Fruit fly (Drosophila melanogaster) whole organism, adult: ENCODE measurements around the gene kairos.

Source experiments
- CG11617 ChIP-seq: fragments of 200-800 bp; sonication (Bioruptor generic); optimal IDR thresholded peaks from 2 replicates; lab custom pipeline; 2017; ENCODE audit warnings: mild to moderate bottlenecking, missing biosample characterization, missing genetic modification reagents, missing genetic modification characterization
- CG12768 ChIP-seq: fragments of 200-800 bp; sonication (Bioruptor generic); optimal IDR thresholded peaks from 2 replicates; lab custom pipeline; 2017; ENCODE audit warnings: missing biosample characterization, missing genetic modification characterization, mild to moderate bottlenecking, moderate library complexity, missing genetic modification reagents
- CG14711 ChIP-seq: fragments of 200-800 bp; sonication (Bioruptor generic); optimal IDR thresholded peaks from 2 replicates; lab custom pipeline; 2018; ENCODE audit warnings: missing biosample characterization, mild to moderate bottlenecking, missing genetic modification characterization, moderate library complexity
- CG1620 ChIP-seq: fragments of 200-800 bp; sonication (Bioruptor generic); optimal IDR thresholded peaks from 2 replicates; lab custom pipeline; 2016; ENCODE audit warnings: missing biosample characterization, missing genetic modification characterization
- CG33017 ChIP-seq: fragments of 200-800 bp; sonication (Bioruptor generic); optimal IDR thresholded peaks from 2 replicates; lab custom pipeline; 2018; ENCODE audit warnings: missing biosample characterization, mild to moderate bottlenecking, missing genetic modification characterization, moderate library complexity
- CG5204 ChIP-seq: fragments of 200-800 bp; sonication (Bioruptor generic); optimal IDR thresholded peaks from 2 replicates; lab custom pipeline; 2016; ENCODE audit warnings: missing biosample characterization, missing genetic modification characterization
- CG7045 ChIP-seq: fragments of 200-800 bp; sonication (Bioruptor generic); optimal IDR thresholded peaks from 2 replicates; lab custom pipeline; 2017; ENCODE audit warnings: missing biosample characterization, mild to moderate bottlenecking, missing genetic modification characterization
- CG7101 ChIP-seq: fragments of 200-800 bp; sonication (Bioruptor generic); optimal IDR thresholded peaks from 2 replicates; lab custom pipeline; 2018; ENCODE audit warnings: missing biosample characterization, mild to moderate bottlenecking, missing genetic modification characterization, moderate library complexity
- Clk ChIP-seq: fragments of 200-800 bp; sonication (Bioruptor generic); optimal IDR thresholded peaks from 2 replicates; lab custom pipeline; 2017; ENCODE audit warnings: missing biosample characterization, missing genetic modification characterization
- Crg-1 ChIP-seq: fragments of 200-800 bp; sonication (Bioruptor generic); optimal IDR thresholded peaks from 2 replicates; lab custom pipeline; 2016; ENCODE audit warnings: missing biosample characterization, missing genetic modification characterization
- Hr96 ChIP-seq: fragments of 200-800 bp; sonication (Bioruptor generic); optimal IDR thresholded peaks from 2 replicates; lab custom pipeline; 2016; ENCODE audit warnings: missing biosample characterization, missing genetic modification characterization
- Mnt ChIP-seq: fragments of 200-800 bp; sonication (Bioruptor generic); optimal IDR thresholded peaks from 2 replicates; lab custom pipeline; 2016; ENCODE audit warnings: missing biosample characterization, mild to moderate bottlenecking, missing genetic modification characterization
- bab1 ChIP-seq: fragments of 200-800 bp; sonication (Bioruptor generic); optimal IDR thresholded peaks from 3 replicates; lab custom pipeline; 2019; ENCODE audit warnings: missing biosample characterization, mild to moderate bottlenecking, missing genetic modification characterization, moderate library complexity
- cic ChIP-seq: fragments of 200-800 bp; sonication (Bioruptor generic); optimal IDR thresholded peaks from 2 replicates; lab custom pipeline; 2017; ENCODE audit warnings: missing biosample characterization, mild to moderate bottlenecking, missing genetic modification characterization, moderate library complexity
- cnc ChIP-seq, 2 experiments: fragments of >200 bp; optimal IDR thresholded peaks; 2 replicates each; lab custom pipeline; 2017
- kay ChIP-seq: fragments of 200-800 bp; sonication (Bioruptor generic); peaks from one replicate; lab custom pipeline; 2016; ENCODE audit warnings: missing biosample characterization, missing genetic modification characterization, borderline replicate concordance
- ovo ChIP-seq: fragments of 200-800 bp; sonication (Bioruptor generic); optimal IDR thresholded peaks from 2 replicates; lab custom pipeline; 2016; ENCODE audit warnings: missing biosample characterization, missing genetic modification characterization
- pad ChIP-seq: fragments of 200-800 bp; sonication (Bioruptor generic); optimal IDR thresholded peaks from 3 replicates; lab custom pipeline; 2017; ENCODE audit warnings: missing biosample characterization, missing genetic modification characterization, mild to moderate bottlenecking, moderate library complexity, missing genetic modification reagents
- tj ChIP-seq: fragments of 200-800 bp; sonication (Bioruptor generic); optimal IDR thresholded peaks from 3 replicates; lab custom pipeline; 2017; ENCODE audit warnings: missing biosample characterization, mild to moderate bottlenecking, missing genetic modification characterization, moderate library complexity
- toe ChIP-seq: fragments of 200-800 bp; sonication (Bioruptor generic); optimal IDR thresholded peaks from 2 replicates; lab custom pipeline; 2016; ENCODE audit warnings: missing biosample characterization, missing genetic modification characterization

The kairos gene

DNA sequence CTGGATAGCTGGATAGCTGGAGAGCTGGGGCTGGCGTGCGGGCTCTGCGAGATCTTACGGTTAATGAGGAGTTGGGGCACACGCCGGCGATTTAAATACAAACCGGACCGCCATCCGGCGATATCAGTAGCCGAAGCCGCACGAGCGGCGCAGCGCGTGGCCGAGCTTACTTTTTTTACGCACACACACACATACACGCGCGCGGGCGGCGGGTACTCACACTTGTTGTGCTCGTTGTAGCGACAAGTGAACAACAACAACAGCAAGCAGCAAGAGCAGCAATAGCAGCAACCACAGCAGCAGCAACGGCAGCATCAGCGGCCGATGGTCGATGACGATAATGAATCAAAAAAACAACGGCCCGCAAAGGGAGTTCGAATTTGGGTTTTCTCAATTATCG, 40.2 kb downstream of the kairos start:
- no peak for TF ChIP-seq CG7045 (GFP tag; lab: Kevin White, UChicago)

DNA sequence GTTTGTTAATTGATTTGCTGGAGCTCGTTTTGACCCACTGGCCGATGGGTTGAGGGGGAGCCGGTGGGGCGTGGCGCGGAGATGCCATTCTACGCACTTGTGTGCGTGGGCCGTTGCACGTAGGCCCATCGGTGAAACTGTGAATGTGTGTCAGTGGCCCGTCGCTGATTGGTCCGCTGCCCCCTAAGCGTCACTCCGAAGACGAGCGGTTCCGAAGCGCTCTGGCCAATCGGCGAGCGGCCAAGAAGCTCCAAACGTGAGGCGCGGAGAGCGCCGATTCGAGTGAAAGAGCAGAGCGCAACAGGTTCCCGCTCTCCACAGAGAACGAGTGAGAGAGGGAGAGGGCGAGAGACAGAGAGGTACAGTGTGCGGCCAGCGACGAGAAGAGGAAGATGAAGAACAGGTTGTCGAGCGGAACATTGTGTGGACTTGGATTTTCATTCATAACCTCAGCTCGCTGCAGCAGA, 43.5 kb downstream of the kairos start:
- TF ChIP-seq CG12768 (GFP tag; lab: Kevin White, UChicago) (no peak), kay (GFP tag; lab: Kevin White, UChicago) (no peak), cic (GFP tag; lab: Kevin White, UChicago) (no peak), Crg-1 (GFP tag; lab: Kevin White, UChicago) (no peak), pad (GFP tag; lab: Kevin White, UChicago) (no peak), CG33017 (tag; lab: Kevin White, UChicago) (no peak), CG7101 (tag; lab: Kevin White, UChicago) (no peak), CG1620 (GFP tag; lab: Kevin White, UChicago) (no peak), CG14711 (tag; lab: Kevin White, UChicago) (no peak), cnc (optimal IDR thresholded peaks at IDR 0.05; lab: Kevin White, UChicago) (no peak)

DNA sequence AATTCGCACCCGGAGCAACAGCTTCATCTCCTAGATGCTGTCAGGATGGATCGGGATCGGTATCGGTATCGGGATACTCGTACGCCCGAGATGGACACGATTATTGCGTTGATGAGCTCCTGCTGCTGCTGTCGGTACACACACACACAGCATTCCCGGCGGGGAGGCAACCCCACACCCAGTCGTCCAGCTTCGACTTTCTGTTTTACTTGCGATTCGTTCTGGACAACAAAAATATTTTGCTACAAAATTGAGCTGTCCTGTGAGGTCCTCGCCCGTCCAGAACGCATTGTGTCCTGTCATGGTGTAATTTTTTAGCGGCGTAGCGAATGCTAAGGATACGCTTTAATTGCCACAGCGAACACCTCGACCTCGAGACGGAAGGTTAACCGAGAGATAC, 45.0 kb downstream of the kairos start:
- TF ChIP-seq CG33017 (tag; lab: Kevin White, UChicago) = no peak
- no peak for TF ChIP-seq ovo (GFP tag; lab: Kevin White, UChicago)
- TF ChIP-seq tj (GFP tag; lab: Kevin White, UChicago) = no peak
- TF ChIP-seq Mnt = no peak
- TF ChIP-seq CG11617 (GFP tag; lab: Kevin White, UChicago) = no peak
- no peak for TF ChIP-seq CG12768 (GFP tag; lab: Kevin White, UChicago)
- no peak for TF ChIP-seq kay (GFP tag; lab: Kevin White, UChicago)
- no peak for TF ChIP-seq Hr96 (GFP tag; lab: Kevin White, UChicago)
- no peak for TF ChIP-seq bab1 (GFP tag; lab: Kevin White, UChicago)
- TF ChIP-seq CG7101 (tag; lab: Kevin White, UChicago) = no peak
- no peak for TF ChIP-seq Crg-1 (GFP tag; lab: Kevin White, UChicago)
- TF ChIP-seq CG5204 = no peak
- TF ChIP-seq CG14711 (tag; lab: Kevin White, UChicago) = no peak
- no peak for TF ChIP-seq cic (GFP tag; lab: Kevin White, UChicago)
- no peak for TF ChIP-seq CG1620 (GFP tag; lab: Kevin White, UChicago)
- TF ChIP-seq cnc (optimal IDR thresholded peaks at IDR 0.05; lab: Kevin White, UChicago) = no peak
- no peak for TF ChIP-seq toe
- TF ChIP-seq CG7045 (GFP tag; lab: Kevin White, UChicago) = no peak
- no peak for TF ChIP-seq pad (GFP tag; lab: Kevin White, UChicago)
- no peak for TF ChIP-seq Clk (GFP tag; lab: Kevin White, UChicago)

DNA sequence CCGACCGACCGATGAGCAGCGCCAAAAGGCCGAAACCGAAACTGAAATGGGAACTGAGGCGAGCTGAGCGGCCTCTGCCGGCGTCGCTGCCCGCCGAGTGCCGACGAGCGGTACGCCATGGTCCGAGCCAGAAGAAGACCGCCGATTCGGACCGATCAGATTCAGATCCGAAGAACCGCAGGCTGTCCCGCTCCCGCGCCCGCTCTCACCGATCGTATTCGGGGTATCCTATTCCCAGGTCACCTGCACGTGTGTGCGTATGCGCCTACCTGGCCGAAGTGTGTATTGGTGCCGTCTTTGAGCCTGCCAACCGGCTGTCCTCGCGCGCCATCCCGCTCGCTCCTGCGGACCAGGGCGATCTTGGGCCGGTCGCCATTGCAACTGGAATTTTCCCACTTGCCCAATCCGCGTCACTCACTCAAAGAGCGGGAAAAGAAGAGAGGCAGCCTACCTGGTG, 46.7 kb downstream of the kairos start, which contains the start of gene upd1:
TSS of gene upd1 (minus strand) at position 51 of the 457 bp plus-strand sequence.
- TF ChIP-seq cic (GFP tag; lab: Kevin White, UChicago) (no peak), Clk (GFP tag; lab: Kevin White, UChicago) (no peak), ovo (GFP tag; lab: Kevin White, UChicago) (no peak), CG7045 (GFP tag; lab: Kevin White, UChicago) (no peak), cnc (optimal IDR thresholded peaks at IDR 0.05; lab: Kevin White, UChicago) (no peak), pad (GFP tag; lab: Kevin White, UChicago) (no peak), CG11617 (GFP tag; lab: Kevin White, UChicago) (no peak), CG5204 (no peak), Hr96 (GFP tag; lab: Kevin White, UChicago) (no peak), CG12768 (GFP tag; lab: Kevin White, UChicago) (no peak), CG1620 (GFP tag; lab: Kevin White, UChicago) (no peak), Mnt (no peak), CG7101 (tag; lab: Kevin White, UChicago) (no peak), tj (GFP tag; lab: Kevin White, UChicago) (no peak), CG14711 (tag; lab: Kevin White, UChicago) (no peak), Crg-1 (GFP tag; lab: Kevin White, UChicago) (no peak), CG33017 (tag; lab: Kevin White, UChicago) (no peak), kay (GFP tag; lab: Kevin White, UChicago) (no peak), toe (no peak), bab1 (GFP tag; lab: Kevin White, UChicago) (no peak)

DNA sequence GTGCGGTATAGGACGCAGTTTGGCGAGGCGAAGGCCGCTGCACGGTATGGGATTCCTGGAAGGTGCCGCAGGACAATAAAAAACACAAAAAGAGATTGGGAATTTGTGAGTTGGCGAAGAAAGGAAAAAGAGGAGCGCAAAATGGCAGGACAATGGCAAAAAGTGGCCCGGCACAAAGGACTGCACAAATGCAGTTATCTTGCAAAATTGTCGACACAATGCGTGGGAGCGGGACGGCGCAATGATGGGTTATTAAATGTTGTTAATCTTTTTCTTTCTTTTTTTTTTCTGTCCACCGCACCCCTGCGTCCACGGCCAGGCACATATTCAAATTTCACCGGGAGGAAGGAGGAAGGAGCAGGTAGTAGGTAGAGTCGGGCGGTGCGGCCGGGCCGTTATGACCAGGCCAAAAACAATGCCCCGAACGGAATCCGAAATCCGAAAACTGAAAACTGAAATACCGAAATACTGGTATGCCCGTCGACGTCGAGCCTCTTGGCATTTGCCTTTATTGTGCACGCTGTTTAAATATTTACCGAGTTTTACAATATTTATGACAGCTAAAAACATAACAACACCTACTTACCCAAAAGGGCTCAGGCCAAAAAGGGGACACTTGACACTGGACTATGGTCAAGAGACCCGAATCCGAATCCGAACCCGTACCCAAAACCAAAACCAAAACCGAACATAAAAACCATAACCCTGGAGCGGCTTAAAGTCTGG, 52.2 kb downstream of the kairos start:
- no peak for TF ChIP-seq CG12768 (GFP tag; lab: Kevin White, UChicago)
- no peak for TF ChIP-seq bab1 (GFP tag; lab: Kevin White, UChicago)
- no peak for TF ChIP-seq toe
- no peak for TF ChIP-seq ovo (GFP tag; lab: Kevin White, UChicago)
- no peak for TF ChIP-seq tj (GFP tag; lab: Kevin White, UChicago)
- no peak for TF ChIP-seq Hr96 (GFP tag; lab: Kevin White, UChicago)
- TF ChIP-seq CG7101 (tag; lab: Kevin White, UChicago) = no peak
- no peak for TF ChIP-seq cnc (optimal IDR thresholded peaks at IDR 0.05; lab: Kevin White, UChicago)
- TF ChIP-seq Clk (GFP tag; lab: Kevin White, UChicago) = no peak
- TF ChIP-seq CG1620 (GFP tag; lab: Kevin White, UChicago) = no peak
- no peak for TF ChIP-seq CG33017 (tag; lab: Kevin White, UChicago)
